Worm (Caenorhabditis elegans) whole organism, young adult: ENCODE data around the gene C44C1.1.

Experiments
- B0019.2 ChIP-seq: fragments of 200-800 bp; sonication (Bioruptor generic); conservative IDR thresholded peaks from 2 replicates; pipeline ENCODE4 v1.3.6; 2022; ENCODE audit warnings: missing genetic modification reagents, missing genetic modification characterization, missing compliant biosample characterization
- B0035.1 ChIP-seq: sonication (generic microtip); optimal IDR thresholded peaks from 2 replicates; lab custom pipeline; 2016; ENCODE audit warnings: missing genetic modification characterization, mild to moderate bottlenecking, missing compliant biosample characterization, missing genotype, missing genetic modification reagents
- B0261.1 ChIP-seq: sonication (generic microtip); optimal IDR thresholded peaks from 2 replicates; lab custom pipeline; 2016; ENCODE audit warnings: mild to moderate bottlenecking, missing genetic modification characterization, moderate library complexity, missing compliant biosample characterization
- D2030.7 ChIP-seq: fragments of 200-800 bp; sonication (Bioruptor generic); IDR thresholded peaks from 2 replicates; pipeline ENCODE4 v1.3.6; 2022; ENCODE audit warnings: missing genetic modification reagents, missing genetic modification characterization, missing compliant biosample characterization
- F22D6.2 ChIP-seq: sonication (generic microtip); optimal IDR thresholded peaks from 2 replicates; lab custom pipeline; 2016; ENCODE audit warnings: mild to moderate bottlenecking, missing genetic modification characterization, missing compliant biosample characterization
- F55B11.4 ChIP-seq: sonication (generic microtip); optimal IDR thresholded peaks from 2 replicates; lab custom pipeline; 2016; ENCODE audit warnings: missing compliant biosample characterization, missing genetic modification characterization, borderline replicate concordance; ENCODE audit not compliant: insufficient read depth
- F57C9.4 ChIP-seq: sonication (generic microtip); optimal IDR thresholded peaks from 2 replicates; lab custom pipeline; 2017; ENCODE audit warnings: mild to moderate bottlenecking, missing genetic modification characterization, missing compliant biosample characterization
- ZK185.1 ChIP-seq: sonication (generic microtip); optimal IDR thresholded peaks from 2 replicates; lab custom pipeline; 2016; ENCODE audit warnings: mild to moderate bottlenecking, missing genetic modification characterization, missing compliant biosample characterization; ENCODE audit not compliant: poor library complexity, severe bottlenecking
- akir-1 ChIP-seq: fragments of 200-800 bp; sonication (Bioruptor generic); optimal IDR thresholded peaks from 2 replicates; lab custom pipeline; 2018; ENCODE audit warnings: mild to moderate bottlenecking, missing genetic modification characterization, moderate library complexity, missing compliant biosample characterization
- atf-7 ChIP-seq: sonication (generic microtip); optimal IDR thresholded peaks from 2 replicates; lab custom pipeline; 2017; ENCODE audit warnings: mild to moderate bottlenecking, missing genetic modification characterization, missing compliant biosample characterization
- attf-5 ChIP-seq: fragments of 200-800 bp; sonication (Bioruptor generic); optimal IDR thresholded peaks from 2 replicates; lab custom pipeline; 2018; ENCODE audit warnings: mild to moderate bottlenecking, missing genetic modification characterization, missing compliant biosample characterization
- bed-2 ChIP-seq: fragments of 200-800 bp; sonication (Bioruptor generic); IDR thresholded peaks from 2 replicates; pipeline ENCODE4 v1.3.6; 2022; ENCODE audit warnings: missing genetic modification reagents, missing genetic modification characterization, missing compliant biosample characterization
- ccch-3 ChIP-seq: fragments of 200-800 bp; sonication (Bioruptor generic); optimal IDR thresholded peaks from 2 replicates; lab custom pipeline; 2018; ENCODE audit warnings: mild to moderate bottlenecking, missing genetic modification characterization, missing compliant biosample characterization
- ceh-100 ChIP-seq: fragments of 200-800 bp; sonication (Bioruptor generic); IDR thresholded peaks from 2 replicates; pipeline ENCODE4 v1.3.6; 2022; ENCODE audit warnings: missing genetic modification reagents, missing genetic modification characterization, missing compliant biosample characterization
- ceh-27 ChIP-seq: fragments of 200-800 bp; sonication (Bioruptor generic); optimal IDR thresholded peaks from 2 replicates; lab custom pipeline; 2018; ENCODE audit warnings: mild to moderate bottlenecking, missing genetic modification characterization, moderate library complexity, missing compliant biosample characterization
- ceh-40 ChIP-seq: fragments of 200-800 bp; sonication (Bioruptor generic); IDR thresholded peaks from 2 replicates; pipeline ENCODE4 v1.3.6; 2022; ENCODE audit warnings: missing genetic modification characterization, missing compliant biosample characterization
- ceh-79 ChIP-seq: sonication (generic microtip); optimal IDR thresholded peaks from 2 replicates; lab custom pipeline; 2017; ENCODE audit warnings: mild to moderate bottlenecking, missing genetic modification characterization, missing compliant biosample characterization
- ceh-91 ChIP-seq: fragments of 200-800 bp; sonication (Bioruptor generic); IDR thresholded peaks from 2 replicates; pipeline ENCODE4 v1.3.6; 2022; ENCODE audit warnings: missing genetic modification reagents, missing genetic modification characterization, missing compliant biosample characterization
- chd-7 ChIP-seq: sonication (generic microtip); optimal IDR thresholded peaks from 2 replicates; lab custom pipeline; 2016; ENCODE audit warnings: mild to moderate bottlenecking, missing genetic modification characterization, moderate library complexity, missing compliant biosample characterization
- dpl-1 ChIP-seq: fragments of 150-350 bp; optimal IDR thresholded peaks from 2 replicates; lab custom pipeline; 2014; ENCODE audit warnings: missing biosample characterization, missing genetic modification reagents, missing genetic modification characterization
- efl-1 ChIP-seq: fragments of 150-350 bp; optimal IDR thresholded peaks from 2 replicates; lab custom pipeline; 2014; ENCODE audit warnings: missing biosample characterization, missing genetic modification reagents, missing genetic modification characterization
- ets-4 ChIP-seq: fragments of 200-800 bp; sonication (Bioruptor generic); optimal IDR thresholded peaks from 2 replicates; lab custom pipeline; 2018; ENCODE audit warnings: mild to moderate bottlenecking, missing genetic modification characterization, missing compliant biosample characterization
- hlh-26 ChIP-seq: fragments of 200-800 bp; sonication (Bioruptor generic); conservative IDR thresholded peaks from 2 replicates; pipeline ENCODE4 v1.3.6; 2022; ENCODE audit warnings: missing genetic modification reagents, missing genetic modification characterization, missing compliant biosample characterization
- hmg-1.2 ChIP-seq: fragments of 200-800 bp; sonication (Bioruptor generic); IDR thresholded peaks from 2 replicates; pipeline ENCODE4 v1.3.6; 2022; ENCODE audit warnings: missing genetic modification reagents, missing genetic modification characterization, missing compliant biosample characterization
- lin-26 ChIP-seq: fragments of 200-800 bp; sonication (Bioruptor generic); IDR thresholded peaks from 2 replicates; pipeline ENCODE4 v1.3.6; 2022; ENCODE audit warnings: missing genetic modification reagents, missing genetic modification characterization, missing compliant biosample characterization
- lin-40 ChIP-seq: sonication (generic microtip); optimal IDR thresholded peaks from 2 replicates; lab custom pipeline; 2016; ENCODE audit warnings: missing genetic modification characterization, mild to moderate bottlenecking, missing compliant biosample characterization, missing genotype, missing genetic modification reagents
- madf-3 ChIP-seq: fragments of 200-800 bp; sonication (Bioruptor generic); IDR thresholded peaks from 2 replicates; pipeline ENCODE4 v1.3.6; 2022; ENCODE audit warnings: missing genetic modification reagents, missing genetic modification characterization, missing compliant biosample characterization
- mcd-1 ChIP-seq: fragments of 200-800 bp; sonication (Bioruptor generic); IDR thresholded peaks from 2 replicates; pipeline ENCODE4 v1.3.6; 2022; ENCODE audit warnings: missing genetic modification reagents, missing genetic modification characterization, missing compliant biosample characterization
- mel-28 ChIP-seq: sonication (generic microtip); optimal IDR thresholded peaks from 2 replicates; lab custom pipeline; 2016; ENCODE audit warnings: borderline replicate concordance, mild to moderate bottlenecking, missing genetic modification characterization, missing compliant biosample characterization
- nhr-80 ChIP-seq: sonication (generic microtip); optimal IDR thresholded peaks from 2 replicates; lab custom pipeline; 2016; ENCODE audit warnings: missing genetic modification characterization, missing compliant biosample characterization
- rcor-1 ChIP-seq: fragments of 200-800 bp; sonication (Bioruptor generic); IDR thresholded peaks from 2 replicates; pipeline ENCODE4 v1.3.6; 2022; ENCODE audit warnings: missing genetic modification reagents, missing genetic modification characterization, missing compliant biosample characterization
- repo-1 ChIP-seq: sonication (generic microtip); optimal IDR thresholded peaks from 2 replicates; lab custom pipeline; 2017; ENCODE audit warnings: mild to moderate bottlenecking, missing genetic modification characterization, missing compliant biosample characterization
- rpc-1 ChIP-seq, 2 experiments: fragments of 150-350 bp in 1 of 2; sonication (generic microtip) in 1 of 2; optimal IDR thresholded peaks; 2 replicates each; lab custom pipeline; 2014 to 2018; ENCODE audit warnings: missing biosample characterization in 1 of 2, missing genetic modification characterization in 1 of 2, missing genetic modification reagents in 1 of 2, missing genotype in 1 of 2
- snpc-3.4 ChIP-seq: sonication (generic microtip); optimal IDR thresholded peaks from 2 replicates; lab custom pipeline; 2017; ENCODE audit warnings: missing genetic modification characterization, mild to moderate bottlenecking, missing compliant biosample characterization, antibody characterized with exemption, moderate library complexity, missing genotype, missing genetic modification reagents
- snpc-4 ChIP-seq, 5 experiments: fragments of 150-350 bp in 1 of 5; sonication (generic microtip) in 4 of 5; optimal IDR thresholded peaks; 2 replicates each; lab custom pipeline; 2014 to 2018; ENCODE audit warnings: missing genetic modification characterization in 5 of 5, missing biosample characterization in 3 of 5, antibody characterized with exemption in 2 of 5, mild to moderate bottlenecking in 2 of 5, missing compliant biosample characterization in 2 of 5, missing genotype in 2 of 5, moderate library complexity in 2 of 5, missing genetic modification reagents in 1 of 5
- tbp1 ChIP-seq: fragments of 200-800 bp; sonication (Bioruptor generic); optimal IDR thresholded peaks from 2 replicates; lab custom pipeline; 2018; ENCODE audit warnings: mild to moderate bottlenecking, missing genetic modification characterization, missing compliant biosample characterization
- tlf-1 ChIP-seq: fragments of 200-800 bp; sonication (Bioruptor generic); optimal IDR thresholded peaks from 2 replicates; lab custom pipeline; 2018; ENCODE audit warnings: mild to moderate bottlenecking, missing genetic modification characterization, missing compliant biosample characterization
- unc-130 ChIP-seq: sonication (generic microtip); optimal IDR thresholded peaks from 2 replicates; lab custom pipeline; 2016; ENCODE audit warnings: missing genetic modification reagents, missing genetic modification characterization, missing compliant biosample characterization
- unc-62 ChIP-seq: fragments of 150-350 bp; optimal IDR thresholded peaks from 2 replicates; lab custom pipeline; 2014; ENCODE audit warnings: missing biosample characterization, missing genetic modification reagents, missing genetic modification characterization
- zfh-2 ChIP-seq: fragments of 200-800 bp; sonication (Bioruptor generic); conservative IDR thresholded peaks from 2 replicates; pipeline ENCODE4 v1.3.6; 2022; ENCODE audit warnings: missing genetic modification reagents, missing genetic modification characterization, missing compliant biosample characterization
- ztf-26 ChIP-seq: sonication (generic microtip); optimal IDR thresholded peaks from 2 replicates; lab custom pipeline; 2017; ENCODE audit warnings: missing genetic modification characterization, missing compliant biosample characterization

Gene C44C1.1

DNA sequence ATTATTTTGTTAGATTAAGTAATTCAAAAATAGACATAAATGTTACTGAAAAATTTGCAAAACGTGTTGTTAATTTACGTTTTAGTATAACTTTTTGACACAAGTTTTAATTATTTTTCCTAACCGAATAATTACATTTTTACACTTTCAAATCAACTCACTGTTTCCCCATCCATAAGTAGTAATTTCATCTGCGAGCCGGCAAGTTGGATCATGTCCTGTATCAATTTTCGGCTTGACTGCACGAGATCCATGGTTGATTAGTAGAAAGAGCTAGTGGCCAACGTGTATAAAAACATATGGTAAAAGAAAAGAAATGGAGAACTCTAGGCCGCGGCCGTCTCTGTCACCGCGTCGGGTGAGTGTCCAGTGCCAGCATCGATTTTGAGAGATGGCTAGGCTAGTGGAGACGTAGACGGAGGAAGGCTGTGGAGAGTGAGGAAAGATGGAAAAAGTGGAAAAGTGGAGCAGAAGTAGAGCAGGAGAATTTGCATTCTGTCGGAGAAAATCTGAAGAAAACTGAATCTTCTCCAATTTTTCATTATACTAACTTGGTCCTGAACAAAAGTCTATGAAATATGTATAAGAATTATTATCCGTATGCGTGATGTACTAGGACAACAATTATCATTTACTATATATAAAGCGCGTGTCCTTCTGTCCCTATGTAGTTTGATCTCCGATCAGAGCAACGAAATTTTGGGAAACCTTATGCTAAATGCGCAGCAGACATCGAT is 5.9 kb upstream of the C44C1.1 start, which contains the start of gene vps-45:
Gene vps-45, minus strand, starts transcription at position 350 of the 737 bp plus-strand sequence.
- TF ChIP-seq snpc-4 (GFP tag; optimal IDR thresholded peaks at IDR 0.05; lab: Kevin White, UChicago): no peak
- peak in 2 of 4 experiments; percentile 80 to 82 for TF ChIP-seq snpc-4 (tag; optimal IDR thresholded peaks at IDR 0.05; lab: Kevin White, UChicago)
- TF ChIP-seq nhr-80: peak; percentile 37
- no peak for TF ChIP-seq rcor-1
- no peak for TF ChIP-seq ets-4 (GFP tag; lab: Kevin White, UChicago)
- TF ChIP-seq ZK185.1 (tag; lab: Kevin White, UChicago): no peak
- peak; percentile 69 for TF ChIP-seq zfh-2
- peak; percentile 8 for TF ChIP-seq lin-40
- TF ChIP-seq ceh-79 (tag; lab: Kevin White, UChicago): no peak
- peak; percentile 38 for TF ChIP-seq hmg-1.2 (GFP tag; lab: Robert Waterston, UW)
- peak; percentile 41 for TF ChIP-seq ceh-27 (GFP tag; lab: Kevin White, UChicago)
- no peak for TF ChIP-seq ceh-40 (GFP tag; lab: Robert Waterston, UW)
- TF ChIP-seq mcd-1 (GFP tag; lab: Robert Waterston, UW): no peak
- peak; percentile 21 for TF ChIP-seq attf-5

DNA sequence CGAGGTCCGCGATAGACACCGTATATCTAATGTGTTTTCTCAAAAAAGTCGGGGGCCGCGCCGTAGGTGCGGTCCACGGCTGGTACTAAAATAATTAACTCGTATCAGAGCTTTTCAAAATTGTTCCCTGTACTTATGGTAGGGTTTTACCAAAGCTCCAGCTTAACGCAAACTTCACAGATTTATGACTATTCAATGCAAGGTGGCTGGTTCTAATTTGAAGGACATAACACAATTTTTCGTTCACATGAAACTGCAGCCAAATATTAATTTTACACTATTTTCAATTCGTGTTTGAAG is 5.4 kb upstream of the C44C1.1 start:
- TF ChIP-seq snpc-4 (GFP tag; optimal IDR thresholded peaks at IDR 0.05; lab: Kevin White, UChicago) (no peak), snpc-4 (tag; optimal IDR thresholded peaks at IDR 0.05; lab: Kevin White, UChicago) (peak in 2 of 4 experiments; percentile 62 to 72), ccch-3 (GFP tag; lab: Kevin White, UChicago) (no peak)
- TF ChIP-seq, all 124 proteins: peak for 1

DNA sequence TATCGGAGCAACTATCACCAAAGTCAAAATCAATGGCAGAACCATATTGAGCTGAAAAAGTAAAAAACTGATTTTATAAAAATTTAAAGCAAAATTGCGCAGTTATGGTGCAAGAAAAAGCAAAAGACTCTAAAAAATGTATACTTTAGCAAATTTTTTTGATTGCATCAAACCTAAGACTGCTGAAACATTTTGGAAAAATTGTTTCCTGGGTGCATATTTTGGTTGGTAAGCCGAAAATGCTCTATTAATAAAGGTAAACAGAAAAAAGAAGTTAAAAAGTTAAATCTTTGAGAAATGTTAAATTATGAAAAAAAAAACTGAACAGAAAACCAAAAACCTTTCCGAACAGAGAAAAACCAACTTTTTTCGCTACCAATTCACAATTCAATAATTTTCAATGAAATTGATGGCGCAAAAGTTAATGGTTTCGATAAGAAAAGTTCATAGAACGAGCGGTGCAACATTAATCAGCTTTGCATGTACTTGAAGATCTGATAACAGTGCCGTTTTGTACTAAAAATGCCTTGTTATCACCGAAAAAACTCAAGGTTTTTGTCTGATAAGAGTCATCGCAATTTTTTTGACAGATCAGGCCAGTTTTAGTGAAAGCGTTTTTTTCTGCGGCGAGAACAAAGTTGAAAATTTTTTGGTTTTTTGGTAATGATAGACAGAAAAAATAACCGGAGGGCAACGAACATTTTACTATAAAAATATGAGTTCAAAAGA is 2.5 kb upstream of the C44C1.1 start, which contains the start of gene abhd-3.2:
Gene abhd-3.2, minus strand, starts transcription at position 51 of the 729 bp plus-strand sequence.
- no peak for TF ChIP-seq repo-1 (tag; lab: Kevin White, UChicago)
- TF ChIP-seq F57C9.4 (tag; lab: Kevin White, UChicago): no peak
- TF ChIP-seq D2030.7 (GFP tag; lab: Robert Waterston, UW): no peak
- peak; percentile 66 for TF ChIP-seq unc-62 (GFP tag; lab: Kevin White, UChicago)
- TF ChIP-seq tlf-1 (GFP tag; lab: Kevin White, UChicago): peak; percentile 44
- TF ChIP-seq F22D6.2 (tag; lab: Kevin White, UChicago): no peak
- TF ChIP-seq atf-7: peak; percentile 63
- TF ChIP-seq lin-26 (GFP tag; lab: Robert Waterston, UW): no peak
- TF ChIP-seq B0035.1 (tag; lab: Kevin White, UChicago): no peak
- TF ChIP-seq F55B11.4 (tag; lab: Kevin White, UChicago): no peak
- TF ChIP-seq snpc-3.4 (tag; lab: Kevin White, UChicago): no peak
- TF ChIP-seq hlh-26: no peak
- no peak for TF ChIP-seq ceh-40 (GFP tag; lab: Robert Waterston, UW)
- TF ChIP-seq ceh-100 (GFP tag; lab: Robert Waterston, UW): no peak
- TF ChIP-seq madf-3 (GFP tag; lab: Robert Waterston, UW): no peak
- TF ChIP-seq efl-1: no peak
- no peak for TF ChIP-seq zfh-2
- TF ChIP-seq ceh-91 (GFP tag; lab: Robert Waterston, UW): no peak
- TF ChIP-seq tbp1 (GFP tag; lab: Kevin White, UChicago): peak; percentile 12
- TF ChIP-seq nhr-80: peak; percentile 98
- no peak for TF ChIP-seq ccch-3 (GFP tag; lab: Kevin White, UChicago)
- no peak for TF ChIP-seq rpc-1 (optimal IDR thresholded peaks at IDR 0.05; lab: Kevin White, UChicago)
- TF ChIP-seq rpc-1 (tag; optimal IDR thresholded peaks at IDR 0.05; lab: Kevin White, UChicago): no peak
- TF ChIP-seq lin-40: peak; percentile 71
- TF ChIP-seq ztf-26 (tag; lab: Kevin White, UChicago): peak; percentile 19
- no peak for TF ChIP-seq B0261.1 (tag; lab: Kevin White, UChicago)
- no peak for TF ChIP-seq akir-1 (GFP tag; lab: Kevin White, UChicago)
- no peak for TF ChIP-seq mel-28 (tag; lab: Kevin White, UChicago)
- no peak for TF ChIP-seq bed-2 (GFP tag; lab: Robert Waterston, UW)
- no peak for TF ChIP-seq dpl-1 (GFP tag; lab: Kevin White, UChicago)
- TF ChIP-seq chd-7: no peak
- TF ChIP-seq B0019.2: no peak
- TF ChIP-seq unc-130: no peak
